Fruit fly (Drosophila melanogaster): ENCODE data around the gene AP-2mu.

DNA sequence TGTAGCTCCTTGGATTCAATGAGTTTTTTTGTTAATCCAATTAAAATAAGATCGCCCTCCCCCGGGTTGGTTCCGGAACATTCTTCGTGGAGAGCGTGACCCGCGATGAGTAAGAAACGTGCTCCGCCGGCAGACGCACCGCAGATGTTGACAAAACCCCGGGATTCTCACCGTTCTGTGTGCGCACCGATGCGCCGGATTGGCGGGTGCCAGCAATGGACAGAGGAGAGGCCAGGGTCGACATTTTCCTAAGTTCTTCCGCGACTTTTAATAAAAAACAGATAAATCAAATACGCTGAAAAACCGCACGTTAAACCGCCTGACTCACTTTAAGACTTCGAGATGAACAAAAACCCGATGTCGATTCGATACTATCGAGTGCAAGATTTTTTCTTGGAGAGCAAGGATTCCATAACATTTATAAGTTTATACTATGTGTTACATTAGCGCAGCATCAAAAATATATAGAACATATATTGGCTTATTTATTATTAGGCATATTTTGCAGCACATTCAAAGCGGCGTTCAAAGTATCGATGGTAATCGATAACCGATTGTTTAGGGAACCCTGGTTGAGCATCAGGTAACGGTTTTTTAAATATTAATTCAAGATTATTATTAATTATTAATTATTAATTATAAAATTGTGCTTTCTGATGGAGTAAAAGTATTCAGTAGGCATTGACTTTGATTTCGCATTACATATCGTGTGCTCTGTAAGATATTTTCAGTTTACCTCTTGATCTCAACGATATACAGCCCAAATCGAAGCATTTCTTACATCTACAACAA, 29.0 kb downstream of the AP-2mu start, which contains the start of the genes CCT1 and tHMG1:
- TF ChIP-seq CG32121 (GFP tag; IDR thresholded peaks at IDR 0.05), result no peak
- TF ChIP-seq Snoo (tag; optimal IDR thresholded peaks at IDR 0.05), result no peak
- TF ChIP-seq CG17806 (tag; optimal IDR thresholded peaks at IDR 0.05), result no peak
- TF ChIP-seq gl (tag; optimal IDR thresholded peaks at IDR 0.05), result no peak
- TF ChIP-seq CG13204 (GFP tag; optimal IDR thresholded peaks at IDR 0.05), result no peak
- no peak for TF ChIP-seq rn (GFP tag; IDR thresholded peaks at IDR 0.05)
- TF ChIP-seq CG8301 (tag; optimal IDR thresholded peaks at IDR 0.05), result no peak
- TF ChIP-seq CG4496 (GFP tag; IDR thresholded peaks at IDR 0.05), result no peak
